Worm (Caenorhabditis elegans): ENCODE measurements around the gene aat-4.

ce11 chrIV:6323654-6324224, 48.2 kb upstream of the aat-4 start, which contains the start of gene sqd-1:
- TF ChIP-seq ama-1 (optimal IDR thresholded peaks at IDR 0.05), result no peak
- peak; percentile 63; the same call in 1 of the 2 replicates for TF ChIP-seq flt-1 (GFP tag; IDR thresholded peaks at IDR 0.05)
- no peak for TF ChIP-seq scrt-1 (GFP tag; IDR thresholded peaks at IDR 0.05)
- TF ChIP-seq tbx-11 (GFP tag; IDR thresholded peaks at IDR 0.05), result peak; percentile 49; the same call in 1 of the 2 replicates
- no peak for TF ChIP-seq B0310.2 (tag; optimal IDR thresholded peaks at IDR 0.05)
- no peak for TF ChIP-seq aly-1 (tag; optimal IDR thresholded peaks at IDR 0.05)
- TF ChIP-seq ceh-36 (tag; optimal IDR thresholded peaks at IDR 0.05), result no peak
- TF ChIP-seq ets-7 (tag; optimal IDR thresholded peaks at IDR 0.05), result no peak
- TF ChIP-seq pes-1 (GFP tag; IDR thresholded peaks at IDR 0.05), result peak; percentile 54; the same call in 1 of the 2 replicates
- no peak for TF ChIP-seq hmbx-1 (tag; optimal IDR thresholded peaks at IDR 0.05)
- peak; percentile 54; the same call in 1 of the 2 replicates for TF ChIP-seq tbx-37 (GFP tag; conservative IDR thresholded peaks at IDR 0.05)
